Fruit fly (Drosophila melanogaster) whole organism, embryonic: ENCODE results near the gene CG6168.

ENCODE experiments used
- Blimp-1 ChIP-seq: fragments of 200-800 bp; sonication (Bioruptor generic); optimal IDR thresholded peaks from 3 replicates; lab custom pipeline; 2018; ENCODE audit warnings: missing biosample characterization, missing genetic modification characterization, mild to moderate bottlenecking, moderate library complexity, missing genetic modification reagents
- C15 ChIP-seq: fragments of 200-800 bp; sonication (Bioruptor generic); IDR thresholded peaks from 3 replicates; pipeline ENCODE4 v1.3.6; 2022; ENCODE audit warnings: missing biosample characterization, missing genetic modification characterization
- CG10267 ChIP-seq: fragments of 200-800 bp; sonication (Bioruptor generic); optimal IDR thresholded peaks from 2 replicates; lab custom pipeline; 2018; ENCODE audit warnings: missing biosample characterization, mild to moderate bottlenecking, missing genetic modification characterization, moderate library complexity
- CG10462 ChIP-seq: fragments of 200-800 bp; sonication (Bioruptor generic); optimal IDR thresholded peaks from 2 replicates; lab custom pipeline; 2016; ENCODE audit warnings: missing biosample characterization, missing genetic modification characterization
- CG11093 ChIP-seq: fragments of 200-800 bp; sonication (Bioruptor generic); IDR thresholded peaks from 3 replicates; pipeline ENCODE4 v1.3.6; 2022; ENCODE audit warnings: missing biosample characterization, missing genetic modification characterization
- CG11723 ChIP-seq: fragments of 200-800 bp; sonication (Bioruptor generic); optimal IDR thresholded peaks from 2 replicates; lab custom pipeline; 2017; ENCODE audit warnings: missing biosample characterization, mild to moderate bottlenecking, missing genetic modification characterization
- CG12391 ChIP-seq: fragments of 200-800 bp; sonication (Bioruptor generic); optimal IDR thresholded peaks from 3 replicates; lab custom pipeline; 2018; ENCODE audit warnings: missing biosample characterization, mild to moderate bottlenecking, missing genetic modification characterization, moderate library complexity
- CG14014 ChIP-seq: fragments of 200-800 bp; sonication (Bioruptor generic); IDR thresholded peaks from 2 replicates; pipeline ENCODE4 v1.3.6; 2022; ENCODE audit warnings: missing biosample characterization, missing genetic modification characterization
- CG1792 ChIP-seq: fragments of 200-800 bp; sonication (Bioruptor generic); optimal IDR thresholded peaks from 2 replicates; lab custom pipeline; 2016; ENCODE audit warnings: missing biosample characterization, missing genetic modification characterization
- CG18476 ChIP-seq: fragments of 200-800 bp; sonication (Bioruptor generic); optimal IDR thresholded peaks from 2 replicates; lab custom pipeline; 2016; ENCODE audit warnings: missing biosample characterization, mild to moderate bottlenecking, missing genetic modification characterization
- CG30020 ChIP-seq: fragments of 200-800 bp; optimal IDR thresholded peaks from 2 replicates; lab custom pipeline; 2019; ENCODE audit warnings: missing biosample characterization, mild to moderate bottlenecking, missing genetic modification characterization, moderate library complexity
- CG4820 ChIP-seq: fragments of 200-800 bp; sonication (Bioruptor generic); optimal IDR thresholded peaks from 3 replicates; lab custom pipeline; 2016; ENCODE audit warnings: missing biosample characterization, missing genetic modification characterization
- CG7372 ChIP-seq: fragments of 200-800 bp; sonication (Bioruptor generic); IDR thresholded peaks from 2 replicates; pipeline ENCODE4 v1.3.6; 2022; ENCODE audit warnings: missing biosample characterization, missing genetic modification characterization
- CG8281 ChIP-seq: fragments of 200-800 bp; sonication (Bioruptor generic); optimal IDR thresholded peaks from 2 replicates; lab custom pipeline; 2018; ENCODE audit warnings: missing biosample characterization, mild to moderate bottlenecking, missing genetic modification characterization, moderate library complexity
- CG8290 ChIP-seq, 3 experiments: fragments of 200-800 bp; sonication (Bioruptor generic); optimal IDR thresholded peaks; 2 replicates each; lab custom pipeline; 2016 to 2019; ENCODE audit warnings: missing biosample characterization in 3 of 3, missing genetic modification characterization in 3 of 3, mild to moderate bottlenecking in 2 of 3, moderate library complexity in 1 of 3
- CG9609 ChIP-seq: fragments of 200-800 bp; sonication (Bioruptor generic); optimal IDR thresholded peaks from 3 replicates; lab custom pipeline; 2016; ENCODE audit warnings: missing biosample characterization, missing genetic modification characterization
- Chrac-16 ChIP-seq: fragments of 200-800 bp; sonication (Bioruptor generic); optimal IDR thresholded peaks from 3 replicates; lab custom pipeline; 2016; ENCODE audit warnings: missing biosample characterization, missing genetic modification characterization
- Dip2 ChIP-seq: fragments of 200-800 bp; sonication (Bioruptor generic); IDR thresholded peaks from 2 replicates; pipeline ENCODE4 v1.3.6; 2022; ENCODE audit warnings: missing biosample characterization, missing genetic modification characterization
- Dip3 ChIP-seq: fragments of 200-800 bp; sonication (Bioruptor generic); optimal IDR thresholded peaks from 3 replicates; lab custom pipeline; 2016; ENCODE audit warnings: missing biosample characterization, missing genetic modification characterization
- Fer3 ChIP-seq: fragments of 200-800 bp; sonication (Bioruptor generic); optimal IDR thresholded peaks from 2 replicates; lab custom pipeline; 2018; ENCODE audit warnings: missing biosample characterization, mild to moderate bottlenecking, missing genetic modification characterization, moderate library complexity
- HHEX ChIP-seq: fragments of 200-800 bp; sonication (Bioruptor generic); optimal IDR thresholded peaks from 3 replicates; lab custom pipeline; 2017; ENCODE audit warnings: missing biosample characterization, mild to moderate bottlenecking, missing genetic modification characterization, missing genetic modification reagents
- MTF-1 ChIP-seq: fragments of 200-800 bp; sonication (Bioruptor generic); optimal IDR thresholded peaks from 2 replicates; lab custom pipeline; 2018; ENCODE audit warnings: missing biosample characterization, mild to moderate bottlenecking, missing genetic modification characterization, borderline replicate concordance
- NC2α ChIP-seq: fragments of 200-800 bp; sonication (Bioruptor generic); optimal IDR thresholded peaks from 2 replicates; lab custom pipeline; 2016; ENCODE audit warnings: missing biosample characterization, missing genetic modification characterization
- NK7.1 ChIP-seq: fragments of 200-800 bp; sonication (Bioruptor generic); optimal IDR thresholded peaks from 3 replicates; lab custom pipeline; 2016; ENCODE audit warnings: missing biosample characterization, missing genetic modification characterization
- NfI ChIP-seq: fragments of 200-800 bp; sonication (Bioruptor generic); optimal IDR thresholded peaks from 3 replicates; lab custom pipeline; 2018; ENCODE audit warnings: missing biosample characterization, mild to moderate bottlenecking, missing genetic modification characterization, moderate library complexity
- Ptx1 ChIP-seq: fragments of 200-800 bp; sonication (Bioruptor generic); IDR thresholded peaks from 2 replicates; pipeline ENCODE4 v1.3.6; 2022; ENCODE audit warnings: missing biosample characterization, missing genetic modification characterization
- Rx ChIP-seq: fragments of 200-800 bp; sonication (Bioruptor generic); IDR thresholded peaks from 2 replicates; pipeline ENCODE4 v1.3.6; 2022; ENCODE audit warnings: missing biosample characterization, missing genetic modification characterization
- Side ChIP-seq: fragments of 200-800 bp; sonication (Bioruptor generic); optimal IDR thresholded peaks from 2 replicates; lab custom pipeline; 2016; ENCODE audit warnings: missing biosample characterization, missing genetic modification characterization
- aop ChIP-seq: fragments of 200-800 bp; sonication (Bioruptor generic); IDR thresholded peaks from 2 replicates; pipeline ENCODE4 v1.3.6; 2022; ENCODE audit warnings: missing biosample characterization, missing genetic modification characterization
- ase ChIP-seq: fragments of 200-800 bp; sonication (Bioruptor generic); IDR thresholded peaks from 3 replicates; pipeline ENCODE4 v1.3.6; 2022; ENCODE audit warnings: missing biosample characterization, missing genetic modification characterization
- bigmax ChIP-seq: fragments of 200-800 bp; sonication (Bioruptor generic); optimal IDR thresholded peaks from 2 replicates; lab custom pipeline; 2018; ENCODE audit warnings: missing biosample characterization, mild to moderate bottlenecking, missing genetic modification characterization
- bsh ChIP-seq, 2 experiments: fragments of 200-800 bp; sonication (Bioruptor generic); optimal IDR thresholded peaks; 2 replicates each; lab custom pipeline; 2017 to 2018; ENCODE audit warnings: mild to moderate bottlenecking in 2 of 2, missing biosample characterization in 2 of 2, missing genetic modification characterization in 2 of 2, moderate library complexity in 1 of 2
- cas ChIP-seq: fragments of 200-800 bp; sonication (Bioruptor generic); IDR thresholded peaks from 2 replicates; pipeline ENCODE4 v1.3.6; 2022; ENCODE audit warnings: missing biosample characterization, missing genetic modification characterization
- caup ChIP-seq: fragments of 200-800 bp; sonication (Bioruptor generic); optimal IDR thresholded peaks from 3 replicates; lab custom pipeline; 2017; ENCODE audit warnings: missing biosample characterization, mild to moderate bottlenecking, missing genetic modification characterization, moderate library complexity; ENCODE audit not compliant: severe bottlenecking
- crol ChIP-seq: fragments of 200-800 bp; sonication (Bioruptor generic); IDR thresholded peaks from 2 replicates; pipeline ENCODE4 v1.3.6; 2022; ENCODE audit warnings: missing biosample characterization, missing genetic modification characterization
- eyg ChIP-seq: fragments of 200-800 bp; sonication (Bioruptor generic); optimal IDR thresholded peaks from 3 replicates; lab custom pipeline; 2016; ENCODE audit warnings: missing biosample characterization, missing genetic modification characterization
- gcm ChIP-seq: fragments of 200-800 bp; sonication (Bioruptor generic); optimal IDR thresholded peaks from 2 replicates; lab custom pipeline; 2019; ENCODE audit warnings: missing biosample characterization, mild to moderate bottlenecking, missing genetic modification characterization, moderate library complexity
- grn ChIP-seq: fragments of 200-800 bp; sonication (Bioruptor generic); optimal IDR thresholded peaks from 3 replicates; lab custom pipeline; 2017; ENCODE audit warnings: missing biosample characterization, missing genetic modification characterization
- hth ChIP-seq: fragments of >200 bp; optimal IDR thresholded peaks from 2 replicates; lab custom pipeline; 2017; ENCODE audit warnings: inconsistent platforms
- ken ChIP-seq: fragments of 200-800 bp; sonication (Bioruptor generic); IDR thresholded peaks from 3 replicates; pipeline ENCODE4 v1.3.6; 2022; ENCODE audit warnings: missing biosample characterization, missing genetic modification characterization
- klu ChIP-seq: fragments of 200-800 bp; sonication (Bioruptor generic); IDR thresholded peaks from 2 replicates; pipeline ENCODE4 v1.3.6; 2022; ENCODE audit warnings: missing biosample characterization, missing genetic modification characterization
- mam ChIP-seq: fragments of 200-800 bp; sonication (Bioruptor generic); optimal IDR thresholded peaks from 3 replicates; lab custom pipeline; 2016; ENCODE audit warnings: missing biosample characterization, missing genetic modification characterization
- mld ChIP-seq: fragments of 200-800 bp; sonication (Bioruptor generic); IDR thresholded peaks from 3 replicates; pipeline ENCODE4 v1.3.6; 2022; ENCODE audit warnings: missing biosample characterization, missing genetic modification characterization; ENCODE audit not compliant: partially characterized antibody
- nerfin-2 ChIP-seq: fragments of 200-800 bp; sonication (Bioruptor generic); IDR thresholded peaks from 2 replicates; pipeline ENCODE4 v1.3.6; 2022; ENCODE audit warnings: missing biosample characterization, missing genetic modification characterization; ENCODE audit not compliant: partially characterized antibody
- ranshi ChIP-seq: fragments of 200-800 bp; sonication (Bioruptor generic); IDR thresholded peaks from 2 replicates; pipeline ENCODE4 v1.3.6; 2022; ENCODE audit warnings: missing biosample characterization, missing genetic modification characterization
- scrt ChIP-seq: fragments of 200-800 bp; sonication (Bioruptor generic); optimal IDR thresholded peaks from 2 replicates; lab custom pipeline; 2018; ENCODE audit warnings: missing biosample characterization, mild to moderate bottlenecking, missing genetic modification characterization, moderate library complexity
- ssp ChIP-seq: fragments of 200-800 bp; sonication (Bioruptor generic); IDR thresholded peaks from 2 replicates; pipeline ENCODE4 v1.3.6; 2022; ENCODE audit warnings: missing biosample characterization, missing genetic modification characterization
- toy ChIP-seq: fragments of 200-800 bp; sonication (Bioruptor generic); IDR thresholded peaks from 2 replicates; pipeline ENCODE4 v1.3.6; 2022; ENCODE audit warnings: missing biosample characterization, missing genetic modification characterization
- twi ChIP-seq: fragments of 200-800 bp; optimal IDR thresholded peaks from 2 replicates; lab custom pipeline; 2019; ENCODE audit warnings: missing biosample characterization, mild to moderate bottlenecking, missing genetic modification characterization, moderate library complexity
- unc-4 ChIP-seq: fragments of 200-800 bp; sonication (Bioruptor generic); IDR thresholded peaks from 2 replicates; pipeline ENCODE4 v1.3.6; 2022; ENCODE audit warnings: missing biosample characterization, missing genetic modification characterization; ENCODE audit not compliant: partially characterized antibody

CG6168 gene

dm6 chr3L:11354298-11354757, 32.8 kb upstream of the CG6168 start (continued):
- TF ChIP-seq caup (peak; percentile 82), bigmax (GFP tag; lab: Kevin White, UChicago) (peak; percentile 60), nerfin-2 (GFP tag; lab: Robert Waterston, UW) (no peak), CG8281 (tag; lab: Kevin White, UChicago) (peak; percentile 66), Rx (GFP tag; lab: Robert Waterston, UW) (no peak), CG9609 (GFP tag; lab: Kevin White, UChicago) (no peak), CG11093 (GFP tag; lab: Robert Waterston, UW) (peak; percentile 27; the same call in 1 of the 3 replicates), Side (GFP tag; lab: Kevin White, UChicago) (peak; percentile 75), Ptx1 (GFP tag; lab: Robert Waterston, UW) (peak; percentile 41; the same call in 1 of the 2 replicates), CG30020 (tag; lab: Kevin White, UChicago) (no peak), mld (no peak), unc-4 (GFP tag; lab: Robert Waterston, UW) (no peak), cas (GFP tag; lab: Robert Waterston, UW) (no peak), CG18476 (GFP tag; lab: Kevin White, UChicago) (peak; percentile 58), twi (tag; lab: Kevin White, UChicago) (peak; percentile 45), eyg (GFP tag; lab: Kevin White, UChicago) (peak; percentile 26), mam (GFP tag; lab: Kevin White, UChicago) (peak; percentile 13), ranshi (GFP tag; lab: Robert Waterston, UW) (peak; percentile 34; the same call in 1 of the 2 replicates), HHEX (peak; percentile 86), MTF-1 (peak; percentile 90), crol (GFP tag; lab: Robert Waterston, UW) (peak; percentile 74), Chrac-16 (no peak), Blimp-1 (GFP tag; lab: Kevin White, UChicago) (peak; percentile 71), CG8290 (GFP tag; optimal IDR thresholded peaks at IDR 0.05; lab: Kevin White, UChicago) (peak; percentile 31), CG8290 (tag; optimal IDR thresholded peaks at IDR 0.05; lab: Kevin White, UChicago) (peak; percentile 79 to 88), aop (GFP tag; lab: Robert Waterston, UW) (no peak), CG12391 (peak; percentile 56), Fer3 (tag; lab: Kevin White, UChicago) (peak; percentile 69), scrt (GFP tag; lab: Kevin White, UChicago) (peak; percentile 74), toy (GFP tag; lab: Robert Waterston, UW) (no peak), NfI (GFP tag; lab: Kevin White, UChicago) (peak; percentile 62), gcm (peak; percentile 80), CG11723 (GFP tag; lab: Kevin White, UChicago) (peak; percentile 71), grn (GFP tag; lab: Kevin White, UChicago) (peak; percentile 67), ssp (no peak), ken (no peak), CG4820 (GFP tag; lab: Kevin White, UChicago) (peak; percentile 22), Dip3 (GFP tag; lab: Kevin White, UChicago) (peak; percentile 15), Dip2 (GFP tag; lab: Robert Waterston, UW) (no peak), CG7372 (GFP tag; lab: Robert Waterston, UW) (no peak), CG10267 (tag; lab: Kevin White, UChicago) (peak; percentile 34), NK7.1 (GFP tag; lab: Kevin White, UChicago) (no peak), hth (lab: Kevin White, UChicago) (no peak), C15 (GFP tag; lab: Robert Waterston, UW) (0 out of 3 replicates have a peak, but pooled peaks have one; percentile 24), NC2α (GFP tag; lab: Kevin White, UChicago) (peak; percentile 47), klu (GFP tag; lab: Robert Waterston, UW) (no peak), CG14014 (GFP tag; lab: Robert Waterston, UW) (peak; percentile 50; the same call in 1 of the 2 replicates), CG10462 (GFP tag; lab: Kevin White, UChicago) (peak; percentile 74), bsh (GFP tag; optimal IDR thresholded peaks at IDR 0.05; lab: Kevin White, UChicago) (peak; percentile 54 to 62), CG1792 (GFP tag; lab: Kevin White, UChicago) (peak; percentile 80), ase (GFP tag; lab: Robert Waterston, UW) (peak; percentile 38; the same call in 1 of the 3 replicates)
